Worm (Caenorhabditis elegans) whole organism, early embryonic: ENCODE results near the gene C10A4.9.

ENCODE experiments used
- B0310.2 ChIP-seq: sonication (generic microtip); optimal IDR thresholded peaks from 2 replicates; lab custom pipeline; 2016; ENCODE audit warnings: mild to moderate bottlenecking, missing genetic modification characterization, missing compliant biosample characterization
- F13C5.2 ChIP-seq: sonication (generic microtip); optimal IDR thresholded peaks from 2 replicates; lab custom pipeline; 2017; ENCODE audit warnings: mild to moderate bottlenecking, missing genetic modification characterization, inconsistent platforms, missing compliant biosample characterization
- aly-1 ChIP-seq: sonication (generic microtip); optimal IDR thresholded peaks from 2 replicates; lab custom pipeline; 2016; ENCODE audit warnings: missing genetic modification characterization, missing compliant biosample characterization
- ama-1 ChIP-seq: fragments of 150-350 bp; optimal IDR thresholded peaks from 2 replicates; lab custom pipeline; 2014
- ceh-13 ChIP-seq: fragments of 200-800 bp; sonication (Bioruptor generic); optimal IDR thresholded peaks from 2 replicates; lab custom pipeline; 2018; ENCODE audit warnings: mild to moderate bottlenecking, missing genetic modification characterization, missing compliant biosample characterization
- ceh-36 ChIP-seq: sonication (generic microtip); optimal IDR thresholded peaks from 2 replicates; lab custom pipeline; 2016; ENCODE audit warnings: missing genetic modification characterization, inconsistent platforms, missing compliant biosample characterization
- ets-7 ChIP-seq: sonication (generic microtip); optimal IDR thresholded peaks from 2 replicates; lab custom pipeline; 2016; ENCODE audit warnings: missing genotype, missing genetic modification characterization, missing compliant biosample characterization
- flt-1 ChIP-seq: fragments of 200-800 bp; sonication (Bioruptor generic); IDR thresholded peaks from 2 replicates; pipeline ENCODE4 v1.3.6; 2022; ENCODE audit warnings: missing genetic modification characterization, missing compliant biosample characterization
- hmbx-1 ChIP-seq: sonication (generic microtip); optimal IDR thresholded peaks from 2 replicates; lab custom pipeline; 2016; ENCODE audit warnings: mild to moderate bottlenecking, missing genetic modification characterization, missing compliant biosample characterization
- hmg-4 ChIP-seq: fragments of 200-800 bp; sonication (Bioruptor generic); optimal IDR thresholded peaks from 2 replicates; lab custom pipeline; 2018; ENCODE audit warnings: mild to moderate bottlenecking, missing genetic modification characterization, missing compliant biosample characterization
- hnd-1 ChIP-seq: sonication (generic microtip); optimal IDR thresholded peaks from 2 replicates; lab custom pipeline; 2016; ENCODE audit warnings: missing genetic modification characterization, missing compliant biosample characterization
- pes-1 ChIP-seq: fragments of 200-800 bp; sonication (Bioruptor generic); IDR thresholded peaks from 2 replicates; pipeline ENCODE4 v1.3.6; 2022; ENCODE audit warnings: missing genetic modification reagents, missing genetic modification characterization, missing compliant biosample characterization
- scrt-1 ChIP-seq: fragments of 200-800 bp; sonication (Bioruptor generic); IDR thresholded peaks from 2 replicates; pipeline ENCODE4 v1.3.6; 2022; ENCODE audit warnings: missing genetic modification characterization, missing compliant biosample characterization
- sea-1 ChIP-seq: fragments of 200-800 bp; sonication (Bioruptor generic); conservative IDR thresholded peaks from 2 replicates; pipeline ENCODE4 v1.3.6; 2022; ENCODE audit warnings: missing genetic modification characterization, missing compliant biosample characterization
- tbx-11 ChIP-seq: fragments of 200-800 bp; sonication (Bioruptor generic); IDR thresholded peaks from 2 replicates; pipeline ENCODE4 v1.3.6; 2022; ENCODE audit warnings: missing genetic modification characterization, missing compliant biosample characterization
- tbx-37 ChIP-seq: fragments of 200-800 bp; sonication (Bioruptor generic); conservative IDR thresholded peaks from 2 replicates; pipeline ENCODE4 v1.3.6; 2022; ENCODE audit warnings: missing genetic modification reagents, missing genetic modification characterization, missing compliant biosample characterization
- tra-4 ChIP-seq: sonication (generic microtip); optimal IDR thresholded peaks from 2 replicates; lab custom pipeline; 2017; ENCODE audit warnings: missing genetic modification characterization, missing compliant biosample characterization

Gene C10A4.9

ce11 chrX:7445734-7446133 is 25.1 kb downstream of the C10A4.9 start:
- TF ChIP-seq ceh-36 (tag; lab: Kevin White, UChicago), result no peak
- no peak for TF ChIP-seq aly-1
- TF ChIP-seq tbx-37 (GFP tag; lab: Robert Waterston, UW), result no peak
- no peak for TF ChIP-seq F13C5.2 (tag; lab: Kevin White, UChicago)
- TF ChIP-seq tbx-11, result no peak
- no peak for TF ChIP-seq ceh-13 (GFP tag; lab: Kevin White, UChicago)
- no peak for TF ChIP-seq tra-4
- TF ChIP-seq hmg-4 (GFP tag; lab: Kevin White, UChicago), result no peak
- TF ChIP-seq pes-1 (GFP tag; lab: Robert Waterston, UW), result no peak
- TF ChIP-seq hmbx-1 (tag; lab: Kevin White, UChicago), result no peak

- TF ChIP-seq sea-1 (GFP tag; lab: Robert Waterston, UW) (no peak), aly-1 (no peak), tbx-37 (GFP tag; lab: Robert Waterston, UW) (no peak), B0310.2 (no peak), hmg-4 (GFP tag; lab: Kevin White, UChicago) (no peak), tbx-11 (no peak)
Observed at ce11 chrX:7446485-7446884, 25.8 kb downstream of the C10A4.9 start.

- no peak for TF ChIP-seq B0310.2
- TF ChIP-seq tbx-37 (GFP tag; lab: Robert Waterston, UW), result no peak
Observed at ce11 chrX:7447340-7447739, 26.7 kb downstream of the C10A4.9 start.

- TF ChIP-seq tbx-11 (no peak), flt-1 (GFP tag; lab: Robert Waterston, UW) (no peak), tbx-37 (GFP tag; lab: Robert Waterston, UW) (no peak), F13C5.2 (tag; lab: Kevin White, UChicago) (no peak), ceh-36 (tag; lab: Kevin White, UChicago) (no peak), ama-1 (lab: Kevin White, UChicago) (no peak), ceh-13 (GFP tag; lab: Kevin White, UChicago) (no peak), pes-1 (GFP tag; lab: Robert Waterston, UW) (no peak), hnd-1 (tag; lab: Kevin White, UChicago) (no peak), hmg-4 (GFP tag; lab: Kevin White, UChicago) (no peak)
Observed at ce11 chrX:7452606-7453005, 31.9 kb downstream of the C10A4.9 start.

- TF ChIP-seq hmg-4 (GFP tag; lab: Kevin White, UChicago) (peak; percentile 16), tra-4 (no peak)
Observed at ce11 chrX:7455960-7456359, 35.3 kb downstream of the C10A4.9 start.

ce11 chrX:7457154-7457674 is 36.5 kb downstream of the C10A4.9 start:
- TF ChIP-seq ama-1 (lab: Kevin White, UChicago) (peak; percentile 10), hmbx-1 (tag; lab: Kevin White, UChicago) (no peak), hnd-1 (tag; lab: Kevin White, UChicago) (no peak)

- TF ChIP-seq tbx-11 (no peak), hmg-4 (GFP tag; lab: Kevin White, UChicago) (peak; percentile 13), scrt-1 (GFP tag; lab: Robert Waterston, UW) (0 out of 2 replicates have a peak, but pooled peaks have one; percentile 33)
Observed at ce11 chrX:7460516-7460915, 39.8 kb downstream of the C10A4.9 start.

ce11 chrX:7463637-7464036 is 43.0 kb downstream of the C10A4.9 start, which contains the start of gene sox-2:
Gene sox-2 (minus strand): TSS chrX:7463736.
- TF ChIP-seq tbx-37 (GFP tag; lab: Robert Waterston, UW), result no peak
- no peak for TF ChIP-seq ama-1 (lab: Kevin White, UChicago)
- no peak for TF ChIP-seq flt-1 (GFP tag; lab: Robert Waterston, UW)
- TF ChIP-seq tra-4, result no peak
- TF ChIP-seq scrt-1 (GFP tag; lab: Robert Waterston, UW), result no peak
- TF ChIP-seq pes-1 (GFP tag; lab: Robert Waterston, UW), result no peak
- TF ChIP-seq ets-7 (tag; lab: Kevin White, UChicago), result no peak
- TF ChIP-seq F13C5.2 (tag; lab: Kevin White, UChicago), result no peak
- TF ChIP-seq hnd-1 (tag; lab: Kevin White, UChicago), result no peak
- no peak for TF ChIP-seq aly-1
- no peak for TF ChIP-seq sea-1 (GFP tag; lab: Robert Waterston, UW)
- no peak for TF ChIP-seq ceh-13 (GFP tag; lab: Kevin White, UChicago)
- TF ChIP-seq B0310.2, result no peak
- no peak for TF ChIP-seq hmbx-1 (tag; lab: Kevin White, UChicago)
- no peak for TF ChIP-seq ceh-36 (tag; lab: Kevin White, UChicago)
- TF ChIP-seq hmg-4 (GFP tag; lab: Kevin White, UChicago), result no peak

- TF ChIP-seq ceh-13 (GFP tag; lab: Kevin White, UChicago) (no peak), tra-4 (no peak), hmg-4 (GFP tag; lab: Kevin White, UChicago) (peak; percentile 58), sea-1 (GFP tag; lab: Robert Waterston, UW) (no peak)
Observed at ce11 chrX:7464389-7464788, 43.7 kb downstream of the C10A4.9 start.
